Worm (Caenorhabditis elegans): Measurements from ENCODE around the gene osgn-1.

DNA sequence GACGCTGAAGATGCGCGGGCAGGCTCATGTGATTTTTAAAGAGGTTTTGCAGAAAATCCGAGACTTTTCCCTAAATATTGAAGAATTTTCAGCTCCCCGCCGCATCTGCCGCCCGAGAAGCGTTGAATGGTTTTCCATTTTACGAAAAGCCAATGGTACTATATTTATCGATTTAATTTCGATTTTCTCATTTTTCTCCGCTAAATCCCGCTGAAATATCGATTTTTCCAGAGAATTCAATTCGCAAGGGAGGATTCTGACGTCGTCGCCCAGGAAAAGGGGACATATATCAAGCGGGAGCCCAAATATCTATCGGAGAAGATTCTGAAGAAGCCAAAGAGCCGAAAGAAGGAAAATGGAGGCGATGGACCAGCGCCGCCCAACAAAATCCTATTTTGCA lies 34.9 kb upstream of the osgn-1 start:
- TF ChIP-seq ztf-29 (GFP tag; IDR thresholded peaks at IDR 0.05) (no peak), tab-1 (GFP tag; IDR thresholded peaks at IDR 0.05) (no peak), med-1 (GFP tag; optimal IDR thresholded peaks at IDR 0.05; ENCODE audit: insufficient read depth) (no peak), ztf-23 (GFP tag; IDR thresholded peaks at IDR 0.05) (no peak), klf-2 (GFP tag; conservative IDR thresholded peaks at IDR 0.05) (no peak), flt-1 (GFP tag; IDR thresholded peaks at IDR 0.05) (no peak), cog-1 (tag; optimal IDR thresholded peaks at IDR 0.05) (no peak), T22C8.4 (GFP tag; IDR thresholded peaks at IDR 0.05) (peak; percentile 54), ref-1 (GFP tag; conservative IDR thresholded peaks at IDR 0.05) (no peak)

Measured in whole organism, midembryonic.